Worm (Caenorhabditis elegans): Measurements from ENCODE around the gene rom-1.

Gene rom-1

ce11 chrIII:4903784-4904183 lies 3.2 kb upstream of the rom-1 start, which contains the start of gene kbp-2:
Gene kbp-2, minus strand, starts transcription at chrIII:4903884.
- TF ChIP-seq mep-1 (tag; optimal IDR thresholded peaks at IDR 0.05) (no peak), M03D4.4 (tag; optimal IDR thresholded peaks at IDR 0.05) (no peak), mab-5 (tag; optimal IDR thresholded peaks at IDR 0.05) (no peak), sem-2 (GFP tag; optimal IDR thresholded peaks at IDR 0.05) (no peak), nhr-28 (tag; optimal IDR thresholded peaks at IDR 0.05) (no peak), nhr-237 (tag; optimal IDR thresholded peaks at IDR 0.05) (no peak), drap-1 (GFP tag; optimal IDR thresholded peaks at IDR 0.05) (no peak), pha-4 (tag; optimal IDR thresholded peaks at IDR 0.05) (no peak), sptf-1 (tag; optimal IDR thresholded peaks at IDR 0.05) (no peak), ham-2 (GFP tag; optimal IDR thresholded peaks at IDR 0.05) (no peak), cnd-1 (tag; optimal IDR thresholded peaks at IDR 0.05) (no peak), unc-39 (tag; optimal IDR thresholded peaks at IDR 0.05) (no peak)

ce11 chrIII:4905405-4905804 lies 1.6 kb upstream of the rom-1 start, which contains the start of gene F26F4.8:
Gene F26F4.8, minus strand, starts transcription at chrIII:4905473.
- TF ChIP-seq nhr-12 (tag; optimal IDR thresholded peaks at IDR 0.05) (no peak), zip-8 (tag; optimal IDR thresholded peaks at IDR 0.05) (no peak), blmp-1 (tag; optimal IDR thresholded peaks at IDR 0.05) (no peak), nhr-237 (tag; optimal IDR thresholded peaks at IDR 0.05) (no peak), cnd-1 (tag; optimal IDR thresholded peaks at IDR 0.05) (no peak), elt-3 (tag; optimal IDR thresholded peaks at IDR 0.05) (no peak), nhr-2 (tag; optimal IDR thresholded peaks at IDR 0.05) (no peak), sptf-1 (tag; optimal IDR thresholded peaks at IDR 0.05) (peak; percentile 26), tbx-8 (GFP tag; optimal IDR thresholded peaks at IDR 0.05) (no peak), pha-4 (tag; optimal IDR thresholded peaks at IDR 0.05) (no peak), ces-1 (GFP tag; optimal IDR thresholded peaks at IDR 0.05) (peak; percentile 2), hlh-1 (tag; optimal IDR thresholded peaks at IDR 0.05) (peak; percentile 37), unc-62 (GFP tag; optimal IDR thresholded peaks at IDR 0.05) (no peak), ham-2 (GFP tag; optimal IDR thresholded peaks at IDR 0.05) (no peak), ceh-39 (tag; optimal IDR thresholded peaks at IDR 0.05) (no peak), ztf-11 (tag; optimal IDR thresholded peaks at IDR 0.05) (no peak), ceh-83 (GFP tag; optimal IDR thresholded peaks at IDR 0.05) (peak; percentile 43), unc-120 (tag; optimal IDR thresholded peaks at IDR 0.05; ENCODE audit: poor library complexity, severe bottlenecking) (peak; percentile 92), nhr-76 (tag; optimal IDR thresholded peaks at IDR 0.05) (no peak), flh-1 (GFP tag; optimal IDR thresholded peaks at IDR 0.05) (no peak), ceh-43 (GFP tag; optimal IDR thresholded peaks at IDR 0.05) (peak; percentile 19), lin-13 (tag; optimal IDR thresholded peaks at IDR 0.05) (no peak), drap-1 (GFP tag; optimal IDR thresholded peaks at IDR 0.05) (no peak), mab-5 (tag; optimal IDR thresholded peaks at IDR 0.05) (no peak), sem-2 (GFP tag; optimal IDR thresholded peaks at IDR 0.05) (no peak), mls-2 (tag; optimal IDR thresholded peaks at IDR 0.05) (no peak), mep-1 (tag; optimal IDR thresholded peaks at IDR 0.05) (peak; percentile 18), lsy-2 (tag; optimal IDR thresholded peaks at IDR 0.05) (no peak), nhr-28 (tag; optimal IDR thresholded peaks at IDR 0.05) (no peak), snpc-4 (tag; optimal IDR thresholded peaks at IDR 0.05) (no peak), unc-39 (tag; optimal IDR thresholded peaks at IDR 0.05) (no peak), elt-1 (tag; optimal IDR thresholded peaks at IDR 0.05; ENCODE audit: borderline replicate concordance, insufficient read depth) (no peak), M03D4.4 (tag; optimal IDR thresholded peaks at IDR 0.05) (no peak), bed-3 (GFP tag; optimal IDR thresholded peaks at IDR 0.05) (no peak), lin-32 (GFP tag; optimal IDR thresholded peaks at IDR 0.05) (peak; percentile 2)

- TF ChIP-seq sptf-1 (tag; optimal IDR thresholded peaks at IDR 0.05) (no peak), ceh-39 (tag; optimal IDR thresholded peaks at IDR 0.05) (no peak), ceh-83 (GFP tag; optimal IDR thresholded peaks at IDR 0.05) (no peak), nhr-2 (tag; optimal IDR thresholded peaks at IDR 0.05) (no peak), lsy-2 (tag; optimal IDR thresholded peaks at IDR 0.05) (no peak), M03D4.4 (tag; optimal IDR thresholded peaks at IDR 0.05) (no peak), ham-2 (GFP tag; optimal IDR thresholded peaks at IDR 0.05) (no peak), nhr-12 (tag; optimal IDR thresholded peaks at IDR 0.05) (no peak), unc-120 (tag; optimal IDR thresholded peaks at IDR 0.05; ENCODE audit: poor library complexity, severe bottlenecking) (no peak), nhr-76 (tag; optimal IDR thresholded peaks at IDR 0.05) (no peak)
These were observed 631 bp upstream of the rom-1 start for ce11 chrIII:4906365-4906764.

- no peak for TF ChIP-seq drap-1 (GFP tag; optimal IDR thresholded peaks at IDR 0.05)
- no peak for TF ChIP-seq nhr-237 (tag; optimal IDR thresholded peaks at IDR 0.05)
- no peak for TF ChIP-seq sem-2 (GFP tag; optimal IDR thresholded peaks at IDR 0.05)
- TF ChIP-seq lin-32 (GFP tag; optimal IDR thresholded peaks at IDR 0.05): no peak
- TF ChIP-seq unc-120 (tag; optimal IDR thresholded peaks at IDR 0.05; ENCODE audit: poor library complexity, severe bottlenecking): no peak
- no peak for TF ChIP-seq pha-4 (tag; optimal IDR thresholded peaks at IDR 0.05)
- TF ChIP-seq mls-2 (tag; optimal IDR thresholded peaks at IDR 0.05): no peak
- no peak for TF ChIP-seq snpc-4 (tag; optimal IDR thresholded peaks at IDR 0.05)
- no peak for TF ChIP-seq elt-3 (tag; optimal IDR thresholded peaks at IDR 0.05)
- no peak for TF ChIP-seq sptf-1 (tag; optimal IDR thresholded peaks at IDR 0.05)
- no peak for TF ChIP-seq lsy-2 (tag; optimal IDR thresholded peaks at IDR 0.05)
- no peak for TF ChIP-seq cnd-1 (tag; optimal IDR thresholded peaks at IDR 0.05)
- TF ChIP-seq bed-3 (GFP tag; optimal IDR thresholded peaks at IDR 0.05): no peak
- TF ChIP-seq unc-62 (GFP tag; optimal IDR thresholded peaks at IDR 0.05): no peak
- no peak for TF ChIP-seq flh-1 (GFP tag; optimal IDR thresholded peaks at IDR 0.05)
- TF ChIP-seq ham-2 (GFP tag; optimal IDR thresholded peaks at IDR 0.05): no peak
- no peak for TF ChIP-seq nhr-76 (tag; optimal IDR thresholded peaks at IDR 0.05)
These were observed 2.9 kb downstream of the rom-1 start, which contains the start of gene F26F4.12 for ce11 chrIII:4909938-4910337. Gene F26F4.12, minus strand, starts transcription at chrIII:4910038.

All from whole organism, mixed stage, embryonic.